Worm (Caenorhabditis elegans): ENCODE measurements around the gene sec-31.
A peak's percentile ranks its signal among the peaks of the same experiment; 100 is the strongest.
"Not testable (repeated sequence)": the region's sequence is repeated elsewhere in the genome, so short reads cannot be mapped to it uniquely, and the experiment has no call there.

The sec-31 gene

DNA sequence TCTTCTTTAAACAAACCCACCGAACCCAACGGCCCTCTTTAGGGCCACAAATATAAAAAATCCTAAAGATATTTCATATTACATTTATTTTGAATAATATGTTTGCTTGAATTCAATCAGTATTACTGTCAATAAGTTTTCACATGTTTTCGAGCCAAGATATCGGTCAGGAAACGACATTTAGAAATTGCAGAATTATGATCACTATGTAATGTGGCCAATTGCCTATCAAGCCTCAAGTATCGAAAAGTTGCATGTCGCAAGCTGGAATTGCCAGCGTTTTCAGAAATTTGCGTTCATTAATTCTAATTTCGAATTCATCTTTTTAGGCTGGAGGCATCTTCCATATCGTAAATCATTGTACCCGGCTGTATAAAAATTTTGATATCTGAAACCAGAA is 29.9 kb upstream of the sec-31 start:
- TF ChIP-seq hlh-1 (tag; optimal IDR thresholded peaks at IDR 0.05) (no peak), elt-1 (tag; optimal IDR thresholded peaks at IDR 0.05; ENCODE audit: borderline replicate concordance, insufficient read depth) (no peak), cnd-1 (tag; optimal IDR thresholded peaks at IDR 0.05) (no peak), zip-8 (tag; optimal IDR thresholded peaks at IDR 0.05) (no peak), snpc-4 (tag; optimal IDR thresholded peaks at IDR 0.05) (no peak), nhr-2 (tag; optimal IDR thresholded peaks at IDR 0.05) (no peak)

DNA sequence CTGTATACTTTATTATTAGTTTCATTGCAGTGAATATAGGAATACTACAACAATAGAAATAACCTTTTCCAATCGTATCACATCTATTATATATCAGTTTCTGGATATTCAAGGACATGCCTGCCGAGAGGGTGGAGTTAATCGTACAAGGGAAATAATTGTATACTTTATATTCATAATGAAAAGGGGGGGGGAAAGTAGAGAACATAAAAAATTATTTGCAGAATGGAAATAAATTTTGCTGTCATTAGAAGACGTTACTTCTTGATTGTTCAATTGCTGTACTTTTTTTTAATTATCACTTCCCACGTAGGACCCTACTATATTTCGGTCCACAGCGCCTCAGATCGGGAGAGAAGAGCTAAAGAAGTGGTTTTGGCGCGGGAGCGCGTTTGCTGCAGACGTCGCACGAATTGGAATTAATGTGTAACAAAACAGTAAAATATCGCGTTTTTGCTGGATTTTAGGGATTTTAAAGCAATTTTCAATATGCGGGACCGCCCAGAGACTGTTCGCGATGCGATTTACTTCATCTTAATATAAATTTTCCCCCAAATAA is 26.8 kb upstream of the sec-31 start, which contains the start of gene dsl-6:
TSS of gene dsl-6 (minus strand) at position 51 of the 559 bp plus-strand sequence.
- TF ChIP-seq unc-39, M03D4.4, nhr-76 (tag; optimal IDR thresholded peaks at IDR 0.05): not testable (repeated sequence)

ce11 chrIV:11394243-11394642 is 22.7 kb upstream of the sec-31 start, which contains the start of gene tag-89:
TSS of gene tag-89 (plus strand) at chrIV:11394543.
- no peak for TF ChIP-seq nhr-237 (tag; optimal IDR thresholded peaks at IDR 0.05)
- TF ChIP-seq bed-3 (GFP tag; optimal IDR thresholded peaks at IDR 0.05) = no peak
- no peak for TF ChIP-seq nhr-12 (tag; optimal IDR thresholded peaks at IDR 0.05)
- no peak for TF ChIP-seq ces-1 (GFP tag; optimal IDR thresholded peaks at IDR 0.05)
- TF ChIP-seq cnd-1 (tag; optimal IDR thresholded peaks at IDR 0.05) = no peak
- TF ChIP-seq elt-1 (tag; optimal IDR thresholded peaks at IDR 0.05; ENCODE audit: borderline replicate concordance, insufficient read depth) = no peak
- no peak for TF ChIP-seq nhr-28 (tag; optimal IDR thresholded peaks at IDR 0.05)
- TF ChIP-seq nhr-76 (tag; optimal IDR thresholded peaks at IDR 0.05) = no peak
- TF ChIP-seq drap-1 (GFP tag; optimal IDR thresholded peaks at IDR 0.05) = no peak

ce11 chrIV:11388684-11389083 is 17.1 kb upstream of the sec-31 start:
- peak; percentile 49 for TF ChIP-seq ces-1 (GFP tag; optimal IDR thresholded peaks at IDR 0.05)
- TF ChIP-seq mab-5 (tag; optimal IDR thresholded peaks at IDR 0.05) = no peak

DNA sequence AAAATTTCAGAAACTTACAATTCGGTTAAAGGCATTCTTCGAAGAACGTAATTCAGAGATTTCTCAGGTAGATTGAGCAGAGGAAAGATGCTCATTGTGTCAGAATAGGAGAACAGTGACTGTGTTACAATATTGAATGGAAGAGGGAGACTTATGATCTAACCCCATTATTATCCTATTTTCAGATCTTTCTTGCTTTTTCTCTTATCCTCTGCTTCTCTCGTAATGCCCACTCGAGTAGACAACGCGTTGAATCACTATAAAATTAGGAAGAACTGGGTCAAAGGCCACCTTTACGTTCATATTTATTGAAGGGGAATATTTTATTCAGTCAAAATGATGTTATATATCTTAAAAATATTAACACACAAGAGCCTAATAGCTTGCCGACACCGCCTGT is 7.7 kb upstream of the sec-31 start, which contains the start of gene fbxb-76:
TSS of gene fbxb-76 (minus strand) at position 101 of the 400 bp plus-strand sequence.
- TF ChIP-seq hlh-1 (tag; optimal IDR thresholded peaks at IDR 0.05) (no peak), ztf-11 (tag; optimal IDR thresholded peaks at IDR 0.05) (no peak), mep-1 (tag; optimal IDR thresholded peaks at IDR 0.05) (no peak), elt-1 (tag; optimal IDR thresholded peaks at IDR 0.05; ENCODE audit: borderline replicate concordance, insufficient read depth) (no peak), snpc-4 (tag; optimal IDR thresholded peaks at IDR 0.05) (no peak), mab-5 (tag; optimal IDR thresholded peaks at IDR 0.05) (no peak), cnd-1 (tag; optimal IDR thresholded peaks at IDR 0.05) (no peak), ceh-43 (GFP tag; optimal IDR thresholded peaks at IDR 0.05) (no peak), unc-120 (tag; optimal IDR thresholded peaks at IDR 0.05; ENCODE audit: poor library complexity, severe bottlenecking) (no peak), mls-2 (tag; optimal IDR thresholded peaks at IDR 0.05) (no peak), sem-2 (GFP tag; optimal IDR thresholded peaks at IDR 0.05) (no peak), lsy-2 (tag; optimal IDR thresholded peaks at IDR 0.05) (no peak), zip-8 (tag; optimal IDR thresholded peaks at IDR 0.05) (no peak), ceh-83 (GFP tag; optimal IDR thresholded peaks at IDR 0.05) (no peak), pha-4 (tag; optimal IDR thresholded peaks at IDR 0.05) (no peak), flh-1 (GFP tag; optimal IDR thresholded peaks at IDR 0.05) (no peak), sptf-1 (tag; optimal IDR thresholded peaks at IDR 0.05) (no peak), drap-1 (GFP tag; optimal IDR thresholded peaks at IDR 0.05) (no peak), nhr-2 (tag; optimal IDR thresholded peaks at IDR 0.05) (no peak), tbx-8 (GFP tag; optimal IDR thresholded peaks at IDR 0.05) (no peak)

DNA sequence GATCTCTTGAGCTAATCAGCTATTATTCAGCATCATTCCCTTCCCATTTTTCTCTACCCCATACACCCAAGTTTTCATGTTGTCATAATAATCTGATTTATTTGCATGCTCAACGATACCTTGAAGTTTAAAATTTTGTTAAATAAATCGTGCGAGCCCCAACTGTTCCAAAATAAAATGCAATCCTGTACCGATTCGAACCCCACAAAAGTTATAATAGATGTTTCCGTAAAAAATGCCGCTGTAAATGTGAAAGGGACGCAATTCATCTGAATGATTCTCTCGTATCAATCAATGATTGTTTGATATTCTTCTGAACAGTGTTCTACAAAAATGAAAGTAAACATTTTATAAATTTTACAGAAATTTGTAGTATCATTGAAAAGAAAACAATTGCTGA is 5.8 kb upstream of the sec-31 start:
- TF ChIP-seq pha-4 (tag; optimal IDR thresholded peaks at IDR 0.05) (no peak), unc-62 (GFP tag; optimal IDR thresholded peaks at IDR 0.05) (no peak), M03D4.4 (tag; optimal IDR thresholded peaks at IDR 0.05) (no peak), lsy-2 (tag; optimal IDR thresholded peaks at IDR 0.05) (no peak), ces-1 (GFP tag; optimal IDR thresholded peaks at IDR 0.05) (no peak)

Data from whole organism, mixed stage, embryonic.